Fruit fly (Drosophila melanogaster) whole organism, prepupa: ENCODE data around the gene Acbp1.

Source experiments
- Blimp-1 ChIP-seq: fragments of 200-800 bp; sonication (Bioruptor generic); optimal IDR thresholded peaks from 3 replicates; lab custom pipeline; 2017; ENCODE audit warnings: missing biosample characterization, missing genetic modification characterization, mild to moderate bottlenecking, moderate library complexity, missing genetic modification reagents
- CG10631 ChIP-seq: fragments of 200-800 bp; sonication (Bioruptor generic); optimal IDR thresholded peaks from 2 replicates; lab custom pipeline; 2016; ENCODE audit warnings: missing biosample characterization, missing genetic modification characterization
- CG10669 ChIP-seq: fragments of 200-800 bp; sonication (Bioruptor generic); optimal IDR thresholded peaks from 3 replicates; lab custom pipeline; 2018; ENCODE audit warnings: missing biosample characterization, mild to moderate bottlenecking, missing genetic modification characterization, moderate library complexity
- CG11762 ChIP-seq: fragments of 200-800 bp; sonication (Bioruptor generic); optimal IDR thresholded peaks from 3 replicates; lab custom pipeline; 2016; ENCODE audit warnings: missing biosample characterization, missing genetic modification characterization; ENCODE audit not compliant: insufficient read depth
- CG11902 ChIP-seq: fragments of 200-800 bp; sonication (Bioruptor generic); optimal IDR thresholded peaks from 3 replicates; lab custom pipeline; 2016; ENCODE audit warnings: missing biosample characterization, missing genetic modification characterization
- CG15336 ChIP-seq: fragments of 200-800 bp; sonication (Bioruptor generic); IDR thresholded peaks from 2 replicates; pipeline ENCODE4 v1.3.6; 2022; ENCODE audit warnings: missing biosample characterization, missing genetic modification characterization
- CG1621 ChIP-seq: fragments of 200-800 bp; sonication (Bioruptor generic); optimal IDR thresholded peaks from 3 replicates; lab custom pipeline; 2018; ENCODE audit warnings: missing biosample characterization, mild to moderate bottlenecking, missing genetic modification characterization
- CG16779 ChIP-seq: fragments of 200-800 bp; sonication (Bioruptor generic); optimal IDR thresholded peaks from 3 replicates; lab custom pipeline; 2017; ENCODE audit warnings: missing biosample characterization, mild to moderate bottlenecking, missing genetic modification characterization
- CG3032 ChIP-seq: fragments of 200-800 bp; optimal IDR thresholded peaks from 2 replicates; lab custom pipeline; 2019; ENCODE audit warnings: missing biosample characterization, mild to moderate bottlenecking, missing genetic modification characterization, moderate library complexity
- CG32006 ChIP-seq: fragments of 200-800 bp; sonication (Bioruptor generic); optimal IDR thresholded peaks from 3 replicates; lab custom pipeline; 2017; ENCODE audit warnings: missing biosample characterization, mild to moderate bottlenecking, missing genetic modification characterization
- CG34406 ChIP-seq: fragments of 200-800 bp; sonication (Bioruptor generic); optimal IDR thresholded peaks from 3 replicates; lab custom pipeline; 2016; ENCODE audit warnings: missing biosample characterization, missing genetic modification characterization
- CG3919 ChIP-seq: fragments of 200-800 bp; sonication (Bioruptor generic); optimal IDR thresholded peaks from 3 replicates; lab custom pipeline; 2016; ENCODE audit warnings: missing biosample characterization, missing genetic modification characterization
- CG6163 ChIP-seq: fragments of 200-800 bp; sonication (Bioruptor generic); IDR thresholded peaks from 3 replicates; pipeline ENCODE4 v1.3.6; 2022; ENCODE audit warnings: missing biosample characterization, missing genetic modification characterization
- CG6276 ChIP-seq: fragments of 200-800 bp; sonication (Bioruptor generic); optimal IDR thresholded peaks from 2 replicates; lab custom pipeline; 2017; ENCODE audit warnings: missing biosample characterization, mild to moderate bottlenecking, missing genetic modification characterization
- CG6792 ChIP-seq: fragments of 200-800 bp; sonication (Bioruptor generic); optimal IDR thresholded peaks from 3 replicates; lab custom pipeline; 2016; ENCODE audit warnings: missing biosample characterization, missing genetic modification characterization
- CG6854 ChIP-seq: fragments of 200-800 bp; sonication (Bioruptor generic); optimal IDR thresholded peaks from 2 replicates; lab custom pipeline; 2017; ENCODE audit warnings: missing biosample characterization, mild to moderate bottlenecking, missing genetic modification characterization
- CG7368 ChIP-seq: fragments of 200-800 bp; sonication (Bioruptor generic); optimal IDR thresholded peaks from 3 replicates; lab custom pipeline; 2016; ENCODE audit warnings: missing biosample characterization, missing genetic modification characterization
- CG8119 ChIP-seq: fragments of 200-800 bp; sonication (Bioruptor generic); IDR thresholded peaks from 3 replicates; pipeline ENCODE4 v1.3.6; 2022; ENCODE audit warnings: missing biosample characterization, missing genetic modification characterization
- CG8319 ChIP-seq: fragments of 200-800 bp; sonication (Bioruptor generic); optimal IDR thresholded peaks from 3 replicates; lab custom pipeline; 2016; ENCODE audit warnings: missing biosample characterization, missing genetic modification characterization
- CG9139 ChIP-seq: fragments of 200-800 bp; sonication (Bioruptor generic); optimal IDR thresholded peaks from 3 replicates; lab custom pipeline; 2017; ENCODE audit warnings: missing biosample characterization, mild to moderate bottlenecking, missing genetic modification characterization
- Eip75B ChIP-seq: fragments of 200-800 bp; sonication (Bioruptor generic); optimal IDR thresholded peaks from 3 replicates; lab custom pipeline; 2016; ENCODE audit warnings: missing biosample characterization, missing genetic modification characterization
- Eip78C ChIP-seq: fragments of 200-800 bp; sonication (Bioruptor generic); peaks from one replicate; lab custom pipeline; 2016; ENCODE audit warnings: missing biosample characterization, missing genetic modification characterization
- Eip93F ChIP-seq: fragments of 200-800 bp; sonication (Bioruptor generic); optimal IDR thresholded peaks from 2 replicates; lab custom pipeline; 2016; ENCODE audit warnings: missing biosample characterization, mild to moderate bottlenecking, missing genetic modification characterization
- Ets21C ChIP-seq: fragments of 200-800 bp; sonication (Bioruptor generic); optimal IDR thresholded peaks from 3 replicates; lab custom pipeline; 2016; ENCODE audit warnings: missing biosample characterization, missing genetic modification characterization
- Ets96B ChIP-seq: fragments of 200-800 bp; optimal IDR thresholded peaks from 2 replicates; lab custom pipeline; 2019; ENCODE audit warnings: missing biosample characterization, mild to moderate bottlenecking, missing genetic modification characterization, moderate library complexity
- Gug ChIP-seq: fragments of 200-800 bp; sonication (Bioruptor generic); IDR thresholded peaks from 2 replicates; pipeline ENCODE4 v1.3.6; 2022; ENCODE audit warnings: missing biosample characterization, missing genetic modification characterization
- Hr38 ChIP-seq: sonication (Bioruptor generic); optimal IDR thresholded peaks from 2 replicates; lab custom pipeline; 2016; ENCODE audit warnings: missing biosample characterization, missing genetic modification characterization
- Hr4 ChIP-seq: fragments of 200-800 bp; sonication (Bioruptor generic); optimal IDR thresholded peaks from 3 replicates; lab custom pipeline; 2016; ENCODE audit warnings: missing biosample characterization, missing genetic modification characterization
- Lpt ChIP-seq: fragments of 200-800 bp; sonication (Bioruptor generic); optimal IDR thresholded peaks from 3 replicates; lab custom pipeline; 2016; ENCODE audit warnings: missing biosample characterization, missing genetic modification characterization
- Met ChIP-seq: fragments of 200-800 bp; sonication (Bioruptor generic); optimal IDR thresholded peaks from 3 replicates; lab custom pipeline; 2016; ENCODE audit warnings: missing biosample characterization, missing genetic modification characterization
- OdsH ChIP-seq: fragments of 200-800 bp; sonication (Bioruptor generic); optimal IDR thresholded peaks from 3 replicates; lab custom pipeline; 2016; ENCODE audit warnings: missing biosample characterization, missing genetic modification characterization
- Smox ChIP-seq: fragments of 200-800 bp; sonication (Bioruptor generic); optimal IDR thresholded peaks from 3 replicates; lab custom pipeline; 2016; ENCODE audit warnings: missing biosample characterization, missing genetic modification characterization
- Sox102F ChIP-seq: fragments of 200-800 bp; sonication (Bioruptor generic); optimal IDR thresholded peaks from 2 replicates; lab custom pipeline; 2016; ENCODE audit warnings: missing biosample characterization, mild to moderate bottlenecking, missing genetic modification characterization
- achi ChIP-seq: fragments of 200-800 bp; sonication (Bioruptor generic); optimal IDR thresholded peaks from 3 replicates; lab custom pipeline; 2016; ENCODE audit warnings: missing biosample characterization, missing genetic modification characterization
- acj6 ChIP-seq: fragments of 200-800 bp; sonication (Bioruptor generic); optimal IDR thresholded peaks from 3 replicates; lab custom pipeline; 2016; ENCODE audit warnings: missing biosample characterization, missing genetic modification characterization
- dac ChIP-seq: fragments of 200-800 bp; sonication (Bioruptor generic); optimal IDR thresholded peaks from 2 replicates; lab custom pipeline; 2017; ENCODE audit warnings: missing biosample characterization, mild to moderate bottlenecking, missing genetic modification characterization
- dsx ChIP-seq: fragments of 200-800 bp; optimal IDR thresholded peaks from 3 replicates; lab custom pipeline; 2019; ENCODE audit warnings: missing biosample characterization, mild to moderate bottlenecking, missing genetic modification characterization, moderate library complexity; ENCODE audit not compliant: poor library complexity, severe bottlenecking
- eg ChIP-seq: fragments of 200-800 bp; sonication (Bioruptor generic); IDR thresholded peaks from 3 replicates; pipeline ENCODE4 v1.3.6; 2022; ENCODE audit warnings: missing biosample characterization, missing genetic modification characterization
- esn ChIP-seq: fragments of 200-800 bp; sonication (Bioruptor generic); optimal IDR thresholded peaks from 2 replicates; lab custom pipeline; 2016; ENCODE audit warnings: missing biosample characterization, mild to moderate bottlenecking, missing genetic modification characterization, moderate library complexity
- fd59A ChIP-seq: fragments of 200-800 bp; sonication (Bioruptor generic); optimal IDR thresholded peaks from 2 replicates; lab custom pipeline; 2017; ENCODE audit warnings: missing biosample characterization, mild to moderate bottlenecking, missing genetic modification characterization, missing genetic modification reagents
- fd85E ChIP-seq: fragments of 200-800 bp; sonication (Bioruptor generic); optimal IDR thresholded peaks from 3 replicates; lab custom pipeline; 2016; ENCODE audit warnings: missing biosample characterization, missing genetic modification characterization
- fkh ChIP-seq: fragments of 200-800 bp; sonication (Bioruptor generic); optimal IDR thresholded peaks from 3 replicates; lab custom pipeline; 2017; ENCODE audit warnings: missing biosample characterization, mild to moderate bottlenecking, missing genetic modification characterization, moderate library complexity
- lz ChIP-seq: fragments of 200-800 bp; sonication (Bioruptor generic); optimal IDR thresholded peaks from 3 replicates; lab custom pipeline; 2016; ENCODE audit warnings: missing biosample characterization, missing genetic modification characterization
- net ChIP-seq: fragments of 200-800 bp; sonication (Bioruptor generic); optimal IDR thresholded peaks from 3 replicates; lab custom pipeline; 2016; ENCODE audit warnings: missing biosample characterization, missing genetic modification characterization
- pdm3 ChIP-seq: fragments of 200-800 bp; sonication (Bioruptor generic); optimal IDR thresholded peaks from 3 replicates; lab custom pipeline; 2016; ENCODE audit warnings: missing biosample characterization, missing genetic modification characterization
- salr ChIP-seq, 2 experiments: fragments of 200-800 bp; sonication (Bioruptor generic); optimal IDR thresholded peaks; 3 replicates each; lab custom pipeline; 2016 to 2018; ENCODE audit warnings: missing biosample characterization in 2 of 2, missing genetic modification characterization in 2 of 2, mild to moderate bottlenecking in 1 of 2
- spab ChIP-seq: fragments of 200-800 bp; sonication (Bioruptor generic); optimal IDR thresholded peaks from 2 replicates; lab custom pipeline; 2017; ENCODE audit warnings: missing biosample characterization, mild to moderate bottlenecking, missing genetic modification characterization, missing genetic modification reagents
- ss ChIP-seq, 2 experiments: fragments of 200-800 bp; sonication (Bioruptor generic); optimal IDR thresholded peaks; 2 replicates in 1 of 2; 3 replicates in 1 of 2; lab custom pipeline; 2017 to 2018; ENCODE audit warnings: mild to moderate bottlenecking in 2 of 2, missing biosample characterization in 2 of 2, missing genetic modification characterization in 2 of 2, moderate library complexity in 1 of 2
- svp ChIP-seq: fragments of 200-800 bp; sonication (Bioruptor generic); peaks from one replicate; lab custom pipeline; 2016; ENCODE audit warnings: missing biosample characterization, missing genetic modification characterization
- topi ChIP-seq: fragments of 200-800 bp; sonication (Bioruptor generic); optimal IDR thresholded peaks from 3 replicates; lab custom pipeline; 2016; ENCODE audit warnings: missing biosample characterization, missing genetic modification characterization
- vri ChIP-seq: fragments of 200-800 bp; sonication (Bioruptor generic); optimal IDR thresholded peaks from 3 replicates; lab custom pipeline; 2016; ENCODE audit warnings: missing biosample characterization, mild to moderate bottlenecking, missing genetic modification characterization

Gene Acbp1

DNA sequence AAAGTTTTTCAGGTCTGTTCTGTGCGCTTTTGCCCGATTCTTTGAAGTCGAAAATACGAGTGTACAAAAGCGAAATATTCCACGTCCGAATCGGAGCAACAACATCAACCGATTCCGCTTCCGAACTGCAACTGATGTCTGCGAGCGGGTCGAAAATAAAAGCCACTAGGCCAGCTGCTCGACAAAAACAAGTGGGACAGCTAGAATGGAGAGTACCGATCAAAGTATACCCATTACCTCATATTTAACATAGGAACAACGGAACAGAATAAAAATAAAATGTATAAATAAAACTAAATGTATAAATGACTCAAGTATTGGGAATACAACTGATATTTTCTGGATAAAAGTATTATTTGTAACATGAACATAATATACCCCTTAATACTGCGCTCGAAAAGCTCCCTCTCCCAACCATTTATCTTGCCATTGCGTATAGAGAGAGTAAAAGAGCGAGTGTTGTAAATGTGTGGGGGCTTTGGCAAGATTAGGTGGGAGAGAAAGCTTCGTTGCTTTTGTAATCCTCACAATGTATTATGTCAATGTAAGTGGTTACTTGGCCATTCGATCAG lies 42.8 kb upstream of the Acbp1 start, which contains the start of gene SLC5A11:
SLC5A11 (minus strand) TSS at position 137 of the 572 bp plus-strand sequence.
- TF ChIP-seq CG6163 (GFP tag; lab: Robert Waterston, UW) = peak; percentile 100
- peak; percentile 97 for TF ChIP-seq vri (GFP tag; lab: Kevin White, UChicago)
- peak; percentile 96 for TF ChIP-seq CG8319 (GFP tag; lab: Kevin White, UChicago)
- TF ChIP-seq Hr4 (GFP tag; lab: Kevin White, UChicago) = peak; percentile 87
- peak; percentile 94 for TF ChIP-seq Sox102F (GFP tag; lab: Kevin White, UChicago)
- TF ChIP-seq Eip75B (GFP tag; lab: Kevin White, UChicago) = peak; percentile 98
- TF ChIP-seq CG16779 (tag; lab: Kevin White, UChicago) = peak; percentile 91
- peak; percentile 87 for TF ChIP-seq Blimp-1 (GFP tag; lab: Kevin White, UChicago)
- TF ChIP-seq Ets21C = no peak
- peak; percentile 99 for TF ChIP-seq CG7368 (GFP tag; lab: Kevin White, UChicago)
- peak; percentile 94 for TF ChIP-seq CG3032 (tag; lab: Kevin White, UChicago)
- TF ChIP-seq CG32006 (GFP tag; lab: Kevin White, UChicago) = peak; percentile 94
- peak; percentile 100 for TF ChIP-seq svp (GFP tag; lab: Kevin White, UChicago)
- TF ChIP-seq CG34406 = peak; percentile 97
- TF ChIP-seq Hr38 = no peak
- peak; percentile 99 for TF ChIP-seq CG11902 (GFP tag; lab: Kevin White, UChicago)
- peak; percentile 97 for TF ChIP-seq achi (GFP tag; lab: Kevin White, UChicago)
- peak; percentile 95 for TF ChIP-seq CG6276 (GFP tag; lab: Kevin White, UChicago)
- TF ChIP-seq CG3919 (GFP tag; lab: Kevin White, UChicago) = peak; percentile 100
- peak; percentile 94 for TF ChIP-seq spab (GFP tag; lab: Kevin White, UChicago)
- peak; percentile 94 for TF ChIP-seq CG10669 (GFP tag; lab: Kevin White, UChicago)
- TF ChIP-seq dac = peak; percentile 70
- TF ChIP-seq CG9139 = peak; percentile 99
- peak; percentile 100 for TF ChIP-seq net
- TF ChIP-seq CG6792 = peak; percentile 94
- TF ChIP-seq fkh = peak; percentile 98
- TF ChIP-seq pdm3 (GFP tag; lab: Kevin White, UChicago) = peak; percentile 93
- TF ChIP-seq OdsH (GFP tag; lab: Kevin White, UChicago) = peak; percentile 97
- peak; percentile 95 for TF ChIP-seq lz (GFP tag; lab: Kevin White, UChicago)
- peak; percentile 97 for TF ChIP-seq CG11762
- TF ChIP-seq Gug (GFP tag; lab: Robert Waterston, UW) = peak; percentile 96
- TF ChIP-seq Met (GFP tag; lab: Kevin White, UChicago) = peak; percentile 98
- peak; percentile 85 for TF ChIP-seq CG1621 (tag; lab: Kevin White, UChicago)
- peak; percentile 99 for TF ChIP-seq eg (GFP tag; lab: Robert Waterston, UW)
- peak; percentile 100 for TF ChIP-seq Eip78C (GFP tag; lab: Kevin White, UChicago)
- TF ChIP-seq CG15336 (GFP tag; lab: Robert Waterston, UW) = peak; percentile 100
- TF ChIP-seq acj6 = peak; percentile 87
- TF ChIP-seq Lpt (GFP tag; lab: Kevin White, UChicago) = peak; percentile 84
- TF ChIP-seq Smox (GFP tag; lab: Kevin White, UChicago) = peak; percentile 96
- TF ChIP-seq CG10631 = peak; percentile 95
- peak; percentile 99 to 100 for TF ChIP-seq ss (GFP tag; optimal IDR thresholded peaks at IDR 0.05; lab: Kevin White, UChicago)
- TF ChIP-seq esn (GFP tag; lab: Kevin White, UChicago) = peak; percentile 98
- peak; percentile 99 for TF ChIP-seq CG8119
- peak; percentile 96 for TF ChIP-seq fd85E (GFP tag; lab: Kevin White, UChicago)
- peak; percentile 99 for TF ChIP-seq dsx (GFP tag; lab: Kevin White, UChicago)
- peak; percentile 89 for TF ChIP-seq fd59A (GFP tag; lab: Kevin White, UChicago)
- peak; percentile 100 for TF ChIP-seq topi (GFP tag; lab: Kevin White, UChicago)
- TF ChIP-seq salr (GFP tag; optimal IDR thresholded peaks at IDR 0.05; lab: Kevin White, UChicago) = peak; percentile 92 to 99
- TF ChIP-seq Eip93F (GFP tag; lab: Kevin White, UChicago) = peak; percentile 99
- TF ChIP-seq CG6854 (GFP tag; lab: Kevin White, UChicago) = peak; percentile 98
- TF ChIP-seq Ets96B (tag; lab: Kevin White, UChicago) = peak; percentile 79
